Fruit fly (Drosophila melanogaster) whole organism, adult: Measurements from ENCODE around the gene CG33770.

Experiments used
- CG11617 ChIP-seq: fragments of 200-800 bp; sonication (Bioruptor generic); optimal IDR thresholded peaks from 2 replicates; lab custom pipeline; 2017; ENCODE audit warnings: mild to moderate bottlenecking, missing biosample characterization, missing genetic modification reagents, missing genetic modification characterization
- CG14711 ChIP-seq: fragments of 200-800 bp; sonication (Bioruptor generic); optimal IDR thresholded peaks from 2 replicates; lab custom pipeline; 2018; ENCODE audit warnings: missing biosample characterization, mild to moderate bottlenecking, missing genetic modification characterization, moderate library complexity
- CG33017 ChIP-seq: fragments of 200-800 bp; sonication (Bioruptor generic); optimal IDR thresholded peaks from 2 replicates; lab custom pipeline; 2018; ENCODE audit warnings: missing biosample characterization, mild to moderate bottlenecking, missing genetic modification characterization, moderate library complexity
- CG7045 ChIP-seq: fragments of 200-800 bp; sonication (Bioruptor generic); optimal IDR thresholded peaks from 2 replicates; lab custom pipeline; 2017; ENCODE audit warnings: missing biosample characterization, mild to moderate bottlenecking, missing genetic modification characterization
- CG7101 ChIP-seq: fragments of 200-800 bp; sonication (Bioruptor generic); optimal IDR thresholded peaks from 2 replicates; lab custom pipeline; 2018; ENCODE audit warnings: missing biosample characterization, mild to moderate bottlenecking, missing genetic modification characterization, moderate library complexity
- Hr96 ChIP-seq: fragments of 200-800 bp; sonication (Bioruptor generic); optimal IDR thresholded peaks from 2 replicates; lab custom pipeline; 2016; ENCODE audit warnings: missing biosample characterization, missing genetic modification characterization
- Mnt ChIP-seq: fragments of 200-800 bp; sonication (Bioruptor generic); optimal IDR thresholded peaks from 2 replicates; lab custom pipeline; 2016; ENCODE audit warnings: missing biosample characterization, mild to moderate bottlenecking, missing genetic modification characterization
- cic ChIP-seq: fragments of 200-800 bp; sonication (Bioruptor generic); optimal IDR thresholded peaks from 2 replicates; lab custom pipeline; 2017; ENCODE audit warnings: missing biosample characterization, mild to moderate bottlenecking, missing genetic modification characterization, moderate library complexity
- cnc ChIP-seq, 2 experiments: fragments of >200 bp; optimal IDR thresholded peaks; 2 replicates each; lab custom pipeline; 2017
- kay ChIP-seq: fragments of 200-800 bp; sonication (Bioruptor generic); peaks from one replicate; lab custom pipeline; 2016; ENCODE audit warnings: missing biosample characterization, missing genetic modification characterization, borderline replicate concordance
- ovo ChIP-seq: fragments of 200-800 bp; sonication (Bioruptor generic); optimal IDR thresholded peaks from 2 replicates; lab custom pipeline; 2016; ENCODE audit warnings: missing biosample characterization, missing genetic modification characterization
- tj ChIP-seq: fragments of 200-800 bp; sonication (Bioruptor generic); optimal IDR thresholded peaks from 3 replicates; lab custom pipeline; 2017; ENCODE audit warnings: missing biosample characterization, mild to moderate bottlenecking, missing genetic modification characterization, moderate library complexity

DNA sequence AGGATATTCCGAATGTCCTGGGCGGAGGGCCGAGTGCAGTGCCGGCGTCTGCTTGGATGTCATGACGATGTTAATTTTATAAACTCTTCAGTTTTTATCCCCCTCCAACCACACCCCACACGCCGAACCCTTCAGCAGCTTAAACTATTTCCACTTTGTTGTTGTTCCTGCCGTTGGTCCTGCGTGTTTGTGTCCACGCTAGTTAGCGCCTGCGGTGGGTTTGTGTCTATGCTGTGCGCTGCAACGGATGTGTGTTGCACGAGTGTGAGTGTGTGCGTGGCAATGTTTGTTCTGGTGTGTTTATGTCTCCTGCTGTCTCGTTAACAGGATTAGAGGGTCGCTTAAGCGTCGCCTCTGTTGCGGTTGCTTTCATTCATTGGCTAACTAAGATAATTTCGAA, 31.7 kb upstream of the CG33770 start:
- TF ChIP-seq tj (GFP tag; lab: Kevin White, UChicago): no peak
- no peak for TF ChIP-seq CG33017 (tag; lab: Kevin White, UChicago)
- TF ChIP-seq Hr96 (GFP tag; lab: Kevin White, UChicago): no peak
- no peak for TF ChIP-seq CG11617
- no peak for TF ChIP-seq cic (GFP tag; lab: Kevin White, UChicago)
- no peak for TF ChIP-seq CG14711
- no peak for TF ChIP-seq ovo (GFP tag; lab: Kevin White, UChicago)
- TF ChIP-seq CG7101 (tag; lab: Kevin White, UChicago): no peak
- no peak for TF ChIP-seq Mnt
- no peak for TF ChIP-seq CG7045 (GFP tag; lab: Kevin White, UChicago)
- TF ChIP-seq kay: no peak
- no peak for TF ChIP-seq cnc (optimal IDR thresholded peaks at IDR 0.05; lab: Kevin White, UChicago)
